Worm (Caenorhabditis elegans) whole organism, L3 larva: ENCODE results near the gene clc-26.

Experiments
- egl-5 ChIP-seq: fragments of 150-350 bp; optimal IDR thresholded peaks from 2 replicates; lab custom pipeline; 2017; ENCODE audit warnings: missing biosample characterization, missing genetic modification reagents, missing genetic modification characterization, inconsistent platforms
- elt-1 ChIP-seq: fragments of 150-350 bp; optimal IDR thresholded peaks from 2 replicates; lab custom pipeline; 2014; ENCODE audit warnings: missing biosample characterization, missing genetic modification characterization
- nhr-23 ChIP-seq: fragments of 150-350 bp; optimal IDR thresholded peaks from 2 replicates; lab custom pipeline; 2014; ENCODE audit warnings: missing biosample characterization, missing genetic modification reagents, missing genetic modification characterization
- nhr-237 ChIP-seq: fragments of 150-350 bp; optimal IDR thresholded peaks from 2 replicates; lab custom pipeline; 2014; ENCODE audit warnings: missing biosample characterization, missing genetic modification characterization
- nhr-28 ChIP-seq: fragments of 150-350 bp; optimal IDR thresholded peaks from 2 replicates; lab custom pipeline; 2014; ENCODE audit warnings: missing biosample characterization, missing genetic modification characterization
- snpc-4 ChIP-seq: fragments of 150-350 bp; optimal IDR thresholded peaks from 2 replicates; lab custom pipeline; 2014; ENCODE audit warnings: missing biosample characterization, missing genetic modification characterization

DNA sequence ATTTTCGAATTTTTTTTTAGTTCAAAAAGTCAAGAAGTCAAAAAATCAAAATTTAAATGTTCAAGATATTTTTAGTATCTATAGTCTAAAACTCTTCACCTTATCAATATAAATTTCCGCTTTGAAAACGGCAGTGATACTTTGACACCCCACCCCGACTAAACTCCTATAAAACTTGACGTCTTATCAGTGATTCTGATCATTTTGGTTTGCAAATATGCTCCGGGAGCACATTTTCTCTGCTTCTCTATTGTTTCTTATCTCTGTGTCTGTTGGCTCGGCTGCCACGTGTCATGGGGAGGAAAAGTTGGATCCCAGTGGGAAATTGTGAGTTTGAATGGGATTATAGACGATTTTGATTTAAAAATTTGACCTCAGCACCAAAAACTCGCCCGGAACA is 28.4 kb downstream of the clc-26 start, which contains the start of gene clec-150:
- TF ChIP-seq snpc-4 (tag; lab: Kevin White, UChicago) (no peak), nhr-28 (no peak), elt-1 (no peak), nhr-237 (tag; lab: Kevin White, UChicago) (no peak), egl-5 (no peak), nhr-23 (tag; lab: Kevin White, UChicago) (no peak)
